Worm (Caenorhabditis elegans) whole organism, early embryonic: ENCODE results near the gene mpst-2.

Experiments used
- F13C5.2 ChIP-seq: sonication (generic microtip); optimal IDR thresholded peaks from 2 replicates; lab custom pipeline; 2017; ENCODE audit warnings: mild to moderate bottlenecking, missing genetic modification characterization, inconsistent platforms, missing compliant biosample characterization
- aly-1 ChIP-seq: sonication (generic microtip); optimal IDR thresholded peaks from 2 replicates; lab custom pipeline; 2016; ENCODE audit warnings: missing genetic modification characterization, missing compliant biosample characterization
- ama-1 ChIP-seq: fragments of 150-350 bp; optimal IDR thresholded peaks from 2 replicates; lab custom pipeline; 2014
- ceh-13 ChIP-seq: fragments of 200-800 bp; sonication (Bioruptor generic); optimal IDR thresholded peaks from 2 replicates; lab custom pipeline; 2018; ENCODE audit warnings: mild to moderate bottlenecking, missing genetic modification characterization, missing compliant biosample characterization
- ceh-36 ChIP-seq: sonication (generic microtip); optimal IDR thresholded peaks from 2 replicates; lab custom pipeline; 2016; ENCODE audit warnings: missing genetic modification characterization, inconsistent platforms, missing compliant biosample characterization
- ets-7 ChIP-seq: sonication (generic microtip); optimal IDR thresholded peaks from 2 replicates; lab custom pipeline; 2016; ENCODE audit warnings: missing genotype, missing genetic modification characterization, missing compliant biosample characterization
- flt-1 ChIP-seq: fragments of 200-800 bp; sonication (Bioruptor generic); IDR thresholded peaks from 2 replicates; pipeline ENCODE4 v1.3.6; 2022; ENCODE audit warnings: missing genetic modification characterization, missing compliant biosample characterization
- hnd-1 ChIP-seq: sonication (generic microtip); optimal IDR thresholded peaks from 2 replicates; lab custom pipeline; 2016; ENCODE audit warnings: missing genetic modification characterization, missing compliant biosample characterization
- pes-1 ChIP-seq: fragments of 200-800 bp; sonication (Bioruptor generic); IDR thresholded peaks from 2 replicates; pipeline ENCODE4 v1.3.6; 2022; ENCODE audit warnings: missing genetic modification reagents, missing genetic modification characterization, missing compliant biosample characterization
- scrt-1 ChIP-seq: fragments of 200-800 bp; sonication (Bioruptor generic); IDR thresholded peaks from 2 replicates; pipeline ENCODE4 v1.3.6; 2022; ENCODE audit warnings: missing genetic modification characterization, missing compliant biosample characterization
- sea-1 ChIP-seq: fragments of 200-800 bp; sonication (Bioruptor generic); conservative IDR thresholded peaks from 2 replicates; pipeline ENCODE4 v1.3.6; 2022; ENCODE audit warnings: missing genetic modification characterization, missing compliant biosample characterization
- tbx-11 ChIP-seq: fragments of 200-800 bp; sonication (Bioruptor generic); IDR thresholded peaks from 2 replicates; pipeline ENCODE4 v1.3.6; 2022; ENCODE audit warnings: missing genetic modification characterization, missing compliant biosample characterization
- tra-4 ChIP-seq: sonication (generic microtip); optimal IDR thresholded peaks from 2 replicates; lab custom pipeline; 2017; ENCODE audit warnings: missing genetic modification characterization, missing compliant biosample characterization

- no peak for TF ChIP-seq ama-1 (lab: Kevin White, UChicago)
- no peak for TF ChIP-seq hnd-1
- TF ChIP-seq pes-1 (GFP tag; lab: Robert Waterston, UW) = no peak
- TF ChIP-seq tbx-11 (GFP tag; lab: Robert Waterston, UW) = no peak
- TF ChIP-seq ets-7 (tag; lab: Kevin White, UChicago) = no peak
- TF ChIP-seq scrt-1 (GFP tag; lab: Robert Waterston, UW) = no peak
- TF ChIP-seq aly-1 (tag; lab: Kevin White, UChicago) = no peak
- no peak for TF ChIP-seq tra-4 (tag; lab: Kevin White, UChicago)
- TF ChIP-seq ceh-36 (tag; lab: Kevin White, UChicago) = no peak
- TF ChIP-seq F13C5.2 (tag; lab: Kevin White, UChicago) = no peak
- no peak for TF ChIP-seq flt-1 (GFP tag; lab: Robert Waterston, UW)
- TF ChIP-seq sea-1 (GFP tag; lab: Robert Waterston, UW) = no peak
- TF ChIP-seq ceh-13 = no peak
Measured at ce11 chrV:14858503-14858902, 34.8 kb downstream of the mpst-2 start, which contains the start of gene npr-13.
